Fruit fly (Drosophila melanogaster) whole organism, embryonic: Measurements from ENCODE around the gene dre4.

Experiments used
- Bgb ChIP-seq: fragments of 200-800 bp; sonication (Bioruptor generic); IDR thresholded peaks from 2 replicates; pipeline ENCODE4 v1.3.6; 2022; ENCODE audit warnings: missing biosample characterization, missing genetic modification characterization; ENCODE audit not compliant: partially characterized antibody
- nerfin-1 ChIP-seq: fragments of 200-800 bp; sonication (Bioruptor generic); optimal IDR thresholded peaks from 3 replicates; lab custom pipeline; 2019; ENCODE audit warnings: missing biosample characterization, mild to moderate bottlenecking, missing genetic modification characterization, moderate library complexity
- wdn ChIP-seq: fragments of 200-800 bp; sonication (Bioruptor generic); IDR thresholded peaks from 2 replicates; pipeline ENCODE4 v1.3.6; 2022; ENCODE audit warnings: missing biosample characterization, missing genetic modification characterization

- TF ChIP-seq wdn (no peak), nerfin-1 (no peak), Bgb (GFP tag; lab: Robert Waterston, UW) (no peak)
These were observed 41.0 kb downstream of the dre4 start, which contains the start of gene Cpr62Bb for dm6 chr3L:1835064-1835463.
